Fruit fly (Drosophila melanogaster): Measurements from ENCODE around the gene Tmtc1.

The Tmtc1 gene

DNA sequence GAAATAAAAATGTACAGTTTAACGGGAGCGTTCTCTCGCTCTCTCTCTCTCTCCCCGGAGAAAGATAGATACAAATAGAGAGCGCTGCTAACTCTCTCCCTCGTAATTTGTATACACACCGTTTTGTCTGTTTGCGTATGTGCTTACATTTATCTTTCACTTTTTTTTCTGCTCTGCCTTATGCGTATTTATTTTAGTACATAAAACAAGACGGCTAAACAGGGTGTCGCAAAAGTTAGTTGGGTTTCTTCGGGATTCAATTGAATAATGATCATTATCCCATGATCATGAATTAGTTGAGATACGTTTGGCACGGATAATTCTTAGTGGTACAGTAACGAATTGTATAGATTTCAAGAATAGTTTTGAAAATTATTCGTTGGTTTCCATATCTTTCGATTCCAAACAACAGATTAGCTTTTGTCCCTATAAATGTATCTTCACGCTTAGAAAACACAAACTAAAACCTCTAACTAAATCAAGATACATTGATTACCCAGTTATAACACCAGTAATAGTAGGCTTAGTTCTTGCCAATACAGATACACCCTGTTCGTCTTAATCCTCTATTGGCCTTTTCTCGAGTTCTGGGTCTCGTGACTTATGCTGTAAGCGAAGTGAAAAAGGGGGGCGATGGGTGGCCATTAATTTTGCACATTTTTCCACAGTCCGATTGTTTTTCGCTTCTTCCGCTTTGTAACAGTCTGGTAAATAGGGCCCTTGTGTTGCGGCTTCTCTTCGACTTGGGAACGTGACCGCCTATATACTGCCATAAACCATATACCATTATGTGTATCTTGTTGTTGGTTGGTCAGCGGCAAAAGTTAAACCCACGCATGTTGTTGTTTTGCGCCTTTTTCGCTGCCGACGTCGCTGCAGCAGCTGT lies 77.1 kb downstream of the Tmtc1 start (continued):
- TF ChIP-seq Dbx (GFP tag; IDR thresholded peaks at IDR 0.05) (no peak), mld (GFP tag; IDR thresholded peaks at IDR 0.05; ENCODE audit: partially characterized antibody) (no peak), pnt (GFP tag; optimal IDR thresholded peaks at IDR 0.05) (peak; percentile 56), gcm (GFP tag; optimal IDR thresholded peaks at IDR 0.05) (peak; percentile 75), vvl (GFP tag; IDR thresholded peaks at IDR 0.05) (no peak), CG1024 (GFP tag; IDR thresholded peaks at IDR 0.05) (no peak), twi (tag; optimal IDR thresholded peaks at IDR 0.05) (peak; percentile 54), HLH54F (GFP tag; optimal IDR thresholded peaks at IDR 0.05) (peak; percentile 76), Hr39 (optimal IDR thresholded peaks at IDR 0.05) (no peak), hkb (optimal IDR thresholded peaks at IDR 0.05) (no peak), hkb (GFP tag; IDR thresholded peaks at IDR 0.05) (no peak), nmo (GFP tag; optimal IDR thresholded peaks at IDR 0.05) (peak; percentile 77), schlank (tag; optimal IDR thresholded peaks at IDR 0.05) (peak; percentile 71), bbx (GFP tag; IDR thresholded peaks at IDR 0.05; ENCODE audit: partially characterized antibody) (no peak), Dp (GFP tag; optimal IDR thresholded peaks at IDR 0.05) (no peak), Xbp1 (GFP tag; optimal IDR thresholded peaks at IDR 0.05) (peak; percentile 71), Hey (tag; optimal IDR thresholded peaks at IDR 0.05) (peak; percentile 47), dan (GFP tag; IDR thresholded peaks at IDR 0.05) (no peak), CG6654 (GFP tag; optimal IDR thresholded peaks at IDR 0.05) (peak; percentile 53), CG30403 (GFP tag; optimal IDR thresholded peaks at IDR 0.05) (peak; percentile 86), Eip74EF (GFP tag; optimal IDR thresholded peaks at IDR 0.05) (peak in 1 of 2 experiments; percentile 67), odd (GFP tag; optimal IDR thresholded peaks at IDR 0.05) (peak; percentile 81), danr (GFP tag; IDR thresholded peaks at IDR 0.05) (no peak), zfh1 (GFP tag; IDR thresholded peaks at IDR 0.05) (no peak), dati (GFP tag; IDR thresholded peaks at IDR 0.05) (no peak), CG31441 (GFP tag; IDR thresholded peaks at IDR 0.05) (no peak), salm (tag; optimal IDR thresholded peaks at IDR 0.05) (peak; percentile 60), Sox100B (GFP tag; optimal IDR thresholded peaks at IDR 0.05) (peak; percentile 91), CG12942 (GFP tag; optimal IDR thresholded peaks at IDR 0.05) (peak; percentile 43), Atf3 (GFP tag; optimal IDR thresholded peaks at IDR 0.05) (no peak), CG1603 (tag; optimal IDR thresholded peaks at IDR 0.05) (peak; percentile 65), ab (GFP tag; optimal IDR thresholded peaks at IDR 0.05) (no peak), CG11723 (GFP tag; optimal IDR thresholded peaks at IDR 0.05) (peak; percentile 82), nerfin-1 (tag; optimal IDR thresholded peaks at IDR 0.05) (peak; percentile 70), CG10959 (GFP tag; IDR thresholded peaks at IDR 0.05) (no peak), CG6254 (GFP tag; optimal IDR thresholded peaks at IDR 0.05) (peak; percentile 89), bsh (GFP tag; optimal IDR thresholded peaks at IDR 0.05) (peak; percentile 79 to 84), Gug (GFP tag; IDR thresholded peaks at IDR 0.05) (0 out of 4 replicates have a peak, but pooled peaks have one; percentile 1), run (tag; optimal IDR thresholded peaks at IDR 0.05) (peak; percentile 56), tio (GFP tag; optimal IDR thresholded peaks at IDR 0.05) (peak; percentile 59), CG7271 (tag; optimal IDR thresholded peaks at IDR 0.05) (peak; percentile 28), sr (GFP tag; IDR thresholded peaks at IDR 0.05) (no peak), inv (GFP tag; IDR thresholded peaks at IDR 0.05; ENCODE audit: partially characterized antibody) (no peak), slp2 (GFP tag; optimal IDR thresholded peaks at IDR 0.05) (peak; percentile 70), CG11085 (GFP tag; IDR thresholded peaks at IDR 0.05) (no peak), Neu2 (GFP tag; optimal IDR thresholded peaks at IDR 0.05; ENCODE audit: borderline replicate concordance) (peak; percentile 29), pros (GFP tag; optimal IDR thresholded peaks at IDR 0.05) (peak; percentile 58), CG17612 (GFP tag; IDR thresholded peaks at IDR 0.05) (no peak), CG31388 (GFP tag; optimal IDR thresholded peaks at IDR 0.05) (no peak)
